Fruit fly (Drosophila melanogaster): Measurements from ENCODE around the gene CG31342.

Gene CG31342

DNA sequence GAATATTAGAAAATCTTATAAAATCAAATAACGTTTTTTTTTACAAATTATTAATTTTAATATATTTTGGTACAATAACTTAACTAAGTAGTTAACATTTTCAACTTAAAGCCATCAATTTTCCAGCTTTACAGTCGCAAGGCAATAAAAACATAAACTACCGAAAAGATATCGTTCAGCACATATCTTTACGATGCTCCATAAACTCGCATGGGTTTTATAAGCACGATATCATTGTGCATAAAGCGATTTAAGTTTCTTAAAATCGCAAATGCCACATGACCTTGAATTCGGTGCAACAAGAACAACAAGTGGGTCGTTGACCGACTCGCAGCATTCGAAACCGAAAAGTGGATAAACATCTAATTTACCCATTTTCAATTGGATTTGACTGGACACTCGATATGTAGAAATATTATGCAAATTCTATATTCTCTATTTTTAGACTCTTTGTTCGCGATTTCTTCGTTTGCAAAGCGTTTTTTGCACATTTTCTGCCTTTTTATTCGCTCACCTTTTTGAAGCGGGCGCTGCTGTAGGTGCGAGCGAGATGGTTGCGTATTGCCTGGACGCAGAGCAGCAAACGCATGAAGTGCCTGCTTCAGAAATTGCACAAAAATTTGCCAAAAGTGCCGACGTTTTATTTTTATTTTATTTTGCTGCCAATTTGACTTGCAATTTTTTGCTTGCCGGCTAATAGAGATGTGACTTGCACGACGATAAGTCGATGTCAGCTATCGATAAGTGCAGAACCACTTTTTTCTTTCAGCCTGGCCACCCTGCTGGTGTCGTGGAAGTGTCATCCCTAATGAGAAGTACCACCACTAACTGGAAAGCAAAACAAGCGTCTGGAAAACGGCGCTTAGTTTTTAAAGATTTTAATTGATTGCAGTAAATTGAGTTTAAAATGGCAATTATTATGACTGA lies 24.6 kb upstream of the CG31342 start, which contains the start of gene Spc25 (continued):
- TF ChIP-seq CG13287 (GFP tag; IDR thresholded peaks at IDR 0.05; ENCODE audit: partially characterized antibody): peak; percentile 97
- TF ChIP-seq CG31441 (GFP tag; IDR thresholded peaks at IDR 0.05): no peak
- peak; percentile 89 for TF ChIP-seq inv (GFP tag; IDR thresholded peaks at IDR 0.05; ENCODE audit: partially characterized antibody)
- TF ChIP-seq ewg (GFP tag; optimal IDR thresholded peaks at IDR 0.05): no peak
- TF ChIP-seq Dbx (GFP tag; IDR thresholded peaks at IDR 0.05): peak; percentile 60; the same call in 2 of the 3 replicates
- TF ChIP-seq chif (GFP tag; optimal IDR thresholded peaks at IDR 0.05): peak in 1 of 2 experiments; percentile 56
- peak; percentile 73 for TF ChIP-seq jumu (GFP tag; optimal IDR thresholded peaks at IDR 0.05)
- TF ChIP-seq mld (GFP tag; IDR thresholded peaks at IDR 0.05; ENCODE audit: partially characterized antibody): peak; percentile 86
- TF ChIP-seq dimm (GFP tag; IDR thresholded peaks at IDR 0.05): no peak
- TF ChIP-seq Bdp1 (GFP tag; optimal IDR thresholded peaks at IDR 0.05): peak; percentile 43
- no peak for TF ChIP-seq exex (tag; optimal IDR thresholded peaks at IDR 0.05)
- peak; percentile 69 for TF ChIP-seq CG30403 (GFP tag; optimal IDR thresholded peaks at IDR 0.05)
- peak; percentile 69 for TF ChIP-seq shn (GFP tag; optimal IDR thresholded peaks at IDR 0.05)
- no peak for TF ChIP-seq jing (GFP tag; optimal IDR thresholded peaks at IDR 0.05)
- TF ChIP-seq grn (GFP tag; optimal IDR thresholded peaks at IDR 0.05): no peak
- TF ChIP-seq stc (GFP tag; IDR thresholded peaks at IDR 0.05): 0 out of 2 replicates have a peak, but pooled peaks have one; percentile 31
- no peak for TF ChIP-seq CG12219 (GFP tag; optimal IDR thresholded peaks at IDR 0.05)
- peak; percentile 14 for TF ChIP-seq CG17186 (GFP tag; optimal IDR thresholded peaks at IDR 0.05)
- peak; percentile 93 for TF ChIP-seq unc-4 (GFP tag; IDR thresholded peaks at IDR 0.05; ENCODE audit: partially characterized antibody)
- TF ChIP-seq Rx (GFP tag; IDR thresholded peaks at IDR 0.05): no peak
- TF ChIP-seq CG32532 (GFP tag; IDR thresholded peaks at IDR 0.05): peak; percentile 66
- peak; percentile 70 for TF ChIP-seq CG15514 (GFP tag; optimal IDR thresholded peaks at IDR 0.05)
- peak; percentile 51 for TF ChIP-seq CG12391 (tag; optimal IDR thresholded peaks at IDR 0.05)
- no peak for TF ChIP-seq ab (GFP tag; optimal IDR thresholded peaks at IDR 0.05)
- TF ChIP-seq CG12769 (tag; optimal IDR thresholded peaks at IDR 0.05): no peak
- TF ChIP-seq CG1603 (tag; optimal IDR thresholded peaks at IDR 0.05): peak; percentile 72
- TF ChIP-seq tll (GFP tag; optimal IDR thresholded peaks at IDR 0.05): peak in 1 of 2 experiments; percentile 40
- TF ChIP-seq NfI (GFP tag; optimal IDR thresholded peaks at IDR 0.05): no peak
- no peak for TF ChIP-seq Abd-B (GFP tag; optimal IDR thresholded peaks at IDR 0.05)
- TF ChIP-seq Dll (GFP tag; IDR thresholded peaks at IDR 0.05; ENCODE audit: partially characterized antibody): peak; percentile 93
- TF ChIP-seq CG12071 (GFP tag; optimal IDR thresholded peaks at IDR 0.05): peak; percentile 50
- TF ChIP-seq tna (GFP tag; IDR thresholded peaks at IDR 0.05; ENCODE audit: partially characterized antibody): peak; percentile 87
- peak; percentile 76 for TF ChIP-seq HLH54F (GFP tag; optimal IDR thresholded peaks at IDR 0.05)
- TF ChIP-seq CG2116 (GFP tag; optimal IDR thresholded peaks at IDR 0.05): peak; percentile 79
- TF ChIP-seq pita (GFP tag; optimal IDR thresholded peaks at IDR 0.05): no peak
- peak; percentile 96 for TF ChIP-seq CG42726 (GFP tag; IDR thresholded peaks at IDR 0.05; ENCODE audit: partially characterized antibody)
- TF ChIP-seq CG8944 (GFP tag; optimal IDR thresholded peaks at IDR 0.05): peak; percentile 59
- TF ChIP-seq sug (tag; optimal IDR thresholded peaks at IDR 0.05): peak; percentile 26
- peak; percentile 79 for TF ChIP-seq mam (GFP tag; optimal IDR thresholded peaks at IDR 0.05)
- no peak for TF ChIP-seq gsb-n (tag; optimal IDR thresholded peaks at IDR 0.05)
- TF ChIP-seq HLH3B (GFP tag; IDR thresholded peaks at IDR 0.05): 0 out of 2 replicates have a peak, but pooled peaks have one; percentile 36
- TF ChIP-seq Deaf1 (tag; optimal IDR thresholded peaks at IDR 0.05): no peak
- peak; percentile 63; the same call in 1 of the 3 replicates for TF ChIP-seq H15 (GFP tag; IDR thresholded peaks at IDR 0.05)
- peak; percentile 45 for TF ChIP-seq CG10267 (tag; optimal IDR thresholded peaks at IDR 0.05)
- peak; percentile 94 for TF ChIP-seq Scr (GFP tag; IDR thresholded peaks at IDR 0.05; ENCODE audit: partially characterized antibody)
- TF ChIP-seq prd (optimal IDR thresholded peaks at IDR 0.05): no peak
- TF ChIP-seq prd (GFP tag; IDR thresholded peaks at IDR 0.05): peak; percentile 80
